Worm (Caenorhabditis elegans): Measurements from ENCODE around the gene dmsr-4.

Gene dmsr-4

DNA sequence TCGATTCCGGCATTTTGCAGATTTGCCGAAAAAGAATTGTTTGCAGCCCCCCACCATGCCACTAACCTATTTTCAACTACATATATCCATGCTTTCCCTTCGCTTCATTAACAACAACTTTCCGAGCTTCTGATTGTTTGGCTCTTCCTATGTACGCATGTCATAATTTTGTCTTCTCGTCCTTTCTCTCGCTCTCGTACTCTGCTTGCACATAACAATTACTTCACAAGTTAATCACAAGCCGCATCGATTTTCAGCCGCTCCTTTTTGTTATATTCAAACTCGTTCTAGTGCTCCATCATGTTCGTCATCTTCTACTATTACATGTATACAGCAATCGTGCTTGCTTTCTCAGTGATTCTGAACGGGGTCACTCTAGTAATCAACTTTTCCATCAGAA, 21.5 kb upstream of the dmsr-4 start, which contains the start of gene C03H5.9:
C03H5.9 (plus strand) TSS at position 301 of the 400 bp plus-strand sequence.
- TF ChIP-seq flt-1 (GFP tag; IDR thresholded peaks at IDR 0.05) (no peak), klf-2 (GFP tag; conservative IDR thresholded peaks at IDR 0.05) (no peak), T22C8.4 (GFP tag; IDR thresholded peaks at IDR 0.05) (no peak), med-1 (GFP tag; optimal IDR thresholded peaks at IDR 0.05; ENCODE audit: insufficient read depth) (no peak), cog-1 (tag; optimal IDR thresholded peaks at IDR 0.05) (no peak), ztf-23 (GFP tag; IDR thresholded peaks at IDR 0.05) (no peak), ref-1 (GFP tag; conservative IDR thresholded peaks at IDR 0.05) (no peak), tab-1 (GFP tag; IDR thresholded peaks at IDR 0.05) (no peak), ztf-29 (GFP tag; IDR thresholded peaks at IDR 0.05) (no peak)

ce11 chrII:374950-375349, 18.1 kb upstream of the dmsr-4 start, which contains the start of gene C03H5.4:
TSS of gene C03H5.4 (plus strand) at chrII:375250.
- no peak for TF ChIP-seq med-1 (GFP tag; optimal IDR thresholded peaks at IDR 0.05; ENCODE audit: insufficient read depth)
- TF ChIP-seq klf-2 (GFP tag; conservative IDR thresholded peaks at IDR 0.05): no peak
- no peak for TF ChIP-seq flt-1 (GFP tag; IDR thresholded peaks at IDR 0.05)
- no peak for TF ChIP-seq cog-1 (tag; optimal IDR thresholded peaks at IDR 0.05)

DNA sequence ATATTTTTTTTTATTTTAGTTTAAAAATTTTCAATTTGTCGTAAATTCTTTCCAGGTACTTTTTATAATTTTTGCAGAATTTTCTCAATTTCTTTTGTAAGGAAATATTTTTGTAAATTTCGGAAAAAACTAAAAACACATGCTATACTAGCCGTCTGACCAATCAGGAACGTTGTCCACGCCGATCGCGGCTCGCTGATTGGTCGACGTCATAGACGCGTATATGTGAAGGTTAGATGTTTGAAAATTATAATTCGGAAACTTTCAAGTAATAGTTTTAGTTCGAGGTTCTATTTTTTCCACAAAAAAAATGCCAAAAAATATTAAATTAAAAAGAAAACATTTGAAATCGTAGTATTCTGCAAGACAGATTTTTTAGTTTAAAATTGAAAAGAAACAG, 15.4 kb upstream of the dmsr-4 start:
- no peak for TF ChIP-seq cog-1 (tag; optimal IDR thresholded peaks at IDR 0.05)
- TF ChIP-seq flt-1 (GFP tag; IDR thresholded peaks at IDR 0.05): no peak
- no peak for TF ChIP-seq T22C8.4 (GFP tag; IDR thresholded peaks at IDR 0.05)
- no peak for TF ChIP-seq klf-2 (GFP tag; conservative IDR thresholded peaks at IDR 0.05)
- no peak for TF ChIP-seq ztf-23 (GFP tag; IDR thresholded peaks at IDR 0.05)
- no peak for TF ChIP-seq ztf-29 (GFP tag; IDR thresholded peaks at IDR 0.05)
- no peak for TF ChIP-seq ref-1 (GFP tag; conservative IDR thresholded peaks at IDR 0.05)
- no peak for TF ChIP-seq med-1 (GFP tag; optimal IDR thresholded peaks at IDR 0.05; ENCODE audit: insufficient read depth)
- no peak for TF ChIP-seq tab-1 (GFP tag; IDR thresholded peaks at IDR 0.05)

DNA sequence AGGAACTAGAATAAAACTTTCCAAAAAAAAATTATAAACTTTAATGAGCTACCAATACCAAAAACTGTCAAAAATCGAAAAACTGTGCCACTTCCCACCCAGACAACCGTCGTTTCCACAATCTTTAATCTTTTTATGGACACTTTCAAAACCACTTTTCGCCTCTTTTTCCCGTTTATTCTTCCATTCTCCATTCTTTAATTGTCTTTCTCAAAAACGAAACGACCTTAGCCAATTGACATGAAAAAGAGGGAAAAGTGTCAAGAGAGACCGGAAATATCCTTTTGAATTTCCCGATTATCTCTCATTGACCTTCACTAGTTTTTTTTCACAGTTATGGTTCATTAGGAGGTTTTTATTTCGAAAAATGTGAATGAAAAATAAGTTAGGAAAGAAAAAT, 14.7 kb upstream of the dmsr-4 start:
- TF ChIP-seq ztf-23 (GFP tag; IDR thresholded peaks at IDR 0.05) (no peak), cog-1 (tag; optimal IDR thresholded peaks at IDR 0.05) (no peak), ref-1 (GFP tag; conservative IDR thresholded peaks at IDR 0.05) (no peak), med-1 (GFP tag; optimal IDR thresholded peaks at IDR 0.05; ENCODE audit: insufficient read depth) (no peak), flt-1 (GFP tag; IDR thresholded peaks at IDR 0.05) (no peak), ztf-29 (GFP tag; IDR thresholded peaks at IDR 0.05) (no peak), klf-2 (GFP tag; conservative IDR thresholded peaks at IDR 0.05) (no peak), tab-1 (GFP tag; IDR thresholded peaks at IDR 0.05) (no peak), T22C8.4 (GFP tag; IDR thresholded peaks at IDR 0.05) (no peak)

ce11 chrII:370394-370793, 13.5 kb upstream of the dmsr-4 start:
- TF ChIP-seq med-1 (GFP tag; optimal IDR thresholded peaks at IDR 0.05; ENCODE audit: insufficient read depth) (no peak), flt-1 (GFP tag; IDR thresholded peaks at IDR 0.05) (no peak), klf-2 (GFP tag; conservative IDR thresholded peaks at IDR 0.05) (no peak), ztf-23 (GFP tag; IDR thresholded peaks at IDR 0.05) (no peak), cog-1 (tag; optimal IDR thresholded peaks at IDR 0.05) (no peak), ref-1 (GFP tag; conservative IDR thresholded peaks at IDR 0.05) (no peak), T22C8.4 (GFP tag; IDR thresholded peaks at IDR 0.05) (no peak)

ce11 chrII:367455-367854, 10.6 kb upstream of the dmsr-4 start, which contains the start of gene ptr-3:
TSS of gene ptr-3 (minus strand) at chrII:367555.
- no peak for TF ChIP-seq cog-1 (tag; optimal IDR thresholded peaks at IDR 0.05)
- no peak for TF ChIP-seq ref-1 (GFP tag; conservative IDR thresholded peaks at IDR 0.05)
- TF ChIP-seq ztf-23 (GFP tag; IDR thresholded peaks at IDR 0.05): no peak
- TF ChIP-seq ztf-29 (GFP tag; IDR thresholded peaks at IDR 0.05): no peak
- TF ChIP-seq med-1 (GFP tag; optimal IDR thresholded peaks at IDR 0.05; ENCODE audit: insufficient read depth): no peak
- no peak for TF ChIP-seq flt-1 (GFP tag; IDR thresholded peaks at IDR 0.05)
- no peak for TF ChIP-seq T22C8.4 (GFP tag; IDR thresholded peaks at IDR 0.05)
- TF ChIP-seq tab-1 (GFP tag; IDR thresholded peaks at IDR 0.05): no peak
- TF ChIP-seq klf-2 (GFP tag; conservative IDR thresholded peaks at IDR 0.05): no peak

DNA sequence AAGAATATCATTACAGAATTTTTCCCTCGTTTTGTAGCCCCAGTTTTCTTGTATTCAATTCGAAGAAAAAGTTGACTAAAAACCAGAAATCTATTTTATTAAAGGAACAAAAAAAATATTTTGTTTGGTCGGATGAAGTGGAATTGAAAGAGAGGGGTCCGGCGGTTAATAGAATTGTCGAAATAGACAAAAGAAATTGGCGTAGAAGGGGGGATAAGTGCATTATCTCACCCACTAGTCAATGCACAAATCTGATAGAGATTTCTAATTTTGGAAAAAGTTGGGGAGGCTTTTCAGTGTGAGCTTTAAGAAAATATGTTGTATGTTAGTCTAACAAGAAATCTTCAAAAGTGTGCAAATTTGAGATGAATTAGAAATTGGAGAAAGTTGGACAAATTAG, 2.4 kb downstream of the dmsr-4 start:
- TF ChIP-seq tab-1 (GFP tag; IDR thresholded peaks at IDR 0.05) (no peak), klf-2 (GFP tag; conservative IDR thresholded peaks at IDR 0.05) (no peak), T22C8.4 (GFP tag; IDR thresholded peaks at IDR 0.05) (no peak), ztf-29 (GFP tag; IDR thresholded peaks at IDR 0.05) (no peak), cog-1 (tag; optimal IDR thresholded peaks at IDR 0.05) (no peak), flt-1 (GFP tag; IDR thresholded peaks at IDR 0.05) (no peak), med-1 (GFP tag; optimal IDR thresholded peaks at IDR 0.05; ENCODE audit: insufficient read depth) (no peak), ref-1 (GFP tag; conservative IDR thresholded peaks at IDR 0.05) (no peak), ztf-23 (GFP tag; IDR thresholded peaks at IDR 0.05) (no peak)

DNA sequence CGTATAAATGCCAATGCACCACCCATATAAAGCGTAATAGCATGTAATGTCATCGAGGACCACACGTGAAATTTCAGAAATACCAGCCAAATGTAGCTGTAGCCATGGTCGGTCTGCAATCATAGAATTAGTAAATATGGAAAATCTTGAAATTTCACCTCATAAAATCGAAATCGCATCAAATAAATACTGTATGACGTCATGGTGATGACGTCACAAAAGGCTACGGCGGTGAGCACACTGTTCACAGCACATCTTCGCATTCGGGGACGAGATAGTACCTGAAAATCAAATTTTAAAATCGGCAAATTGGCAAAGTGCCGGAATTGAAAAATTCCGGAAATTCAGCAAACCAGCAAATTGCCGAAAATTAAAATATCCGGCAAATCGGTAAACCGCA, 7.1 kb downstream of the dmsr-4 start:
- no peak for TF ChIP-seq med-1 (GFP tag; optimal IDR thresholded peaks at IDR 0.05; ENCODE audit: insufficient read depth)
- TF ChIP-seq ztf-23 (GFP tag; IDR thresholded peaks at IDR 0.05): no peak
- no peak for TF ChIP-seq T22C8.4 (GFP tag; IDR thresholded peaks at IDR 0.05)
- TF ChIP-seq flt-1 (GFP tag; IDR thresholded peaks at IDR 0.05): no peak
- no peak for TF ChIP-seq ztf-29 (GFP tag; IDR thresholded peaks at IDR 0.05)
- no peak for TF ChIP-seq ref-1 (GFP tag; conservative IDR thresholded peaks at IDR 0.05)
- no peak for TF ChIP-seq tab-1 (GFP tag; IDR thresholded peaks at IDR 0.05)
- no peak for TF ChIP-seq klf-2 (GFP tag; conservative IDR thresholded peaks at IDR 0.05)
- TF ChIP-seq cog-1 (tag; optimal IDR thresholded peaks at IDR 0.05): no peak

DNA sequence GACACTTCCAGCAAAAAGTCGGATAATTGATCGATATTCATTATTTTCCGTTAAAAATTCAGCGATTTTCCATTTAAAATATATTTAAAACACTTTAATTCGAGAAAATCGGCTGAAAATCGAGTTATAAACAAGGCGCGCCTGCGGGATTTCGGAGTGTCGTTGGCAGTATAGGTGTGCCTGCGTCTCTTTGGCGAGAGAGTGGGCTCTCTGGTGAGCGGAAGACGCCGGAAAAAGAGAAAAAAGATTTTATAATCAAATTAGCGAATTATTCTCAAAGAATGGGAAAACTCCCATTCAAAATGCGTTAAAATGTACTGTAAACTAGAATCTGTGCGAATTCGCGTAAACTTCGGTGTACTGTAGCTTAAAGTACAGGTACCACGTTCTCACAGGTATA, 9.1 kb downstream of the dmsr-4 start, which contains the start of gene D1069.3:
D1069.3 (minus strand) TSS at position 158 of the 400 bp plus-strand sequence.
- TF ChIP-seq cog-1 (tag; optimal IDR thresholded peaks at IDR 0.05): no peak
- no peak for TF ChIP-seq ztf-23 (GFP tag; IDR thresholded peaks at IDR 0.05)
- TF ChIP-seq flt-1 (GFP tag; IDR thresholded peaks at IDR 0.05): no peak
- no peak for TF ChIP-seq klf-2 (GFP tag; conservative IDR thresholded peaks at IDR 0.05)
- TF ChIP-seq T22C8.4 (GFP tag; IDR thresholded peaks at IDR 0.05): 0 out of 2 replicates have a peak, but pooled peaks have one; percentile 0

DNA sequence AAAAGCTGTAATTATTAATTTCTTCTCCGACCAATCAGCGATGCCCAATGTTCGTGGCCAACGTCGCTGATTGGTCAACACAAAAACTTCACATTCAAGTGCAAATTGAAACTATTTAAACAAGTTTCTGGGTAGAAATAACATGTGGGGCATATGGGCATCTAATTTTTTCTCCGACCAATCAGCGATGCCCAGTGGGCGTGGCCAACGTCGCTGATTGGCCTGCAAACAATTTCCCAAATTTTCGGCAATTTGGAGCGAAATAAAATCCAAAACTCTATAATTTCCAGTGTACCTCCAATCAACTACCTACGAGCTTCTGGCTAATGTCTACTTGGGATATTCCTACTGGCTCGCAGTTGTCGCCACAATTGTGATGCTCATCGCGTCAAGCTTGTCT, 15.6 kb downstream of the dmsr-4 start:
- TF ChIP-seq flt-1 (GFP tag; IDR thresholded peaks at IDR 0.05) (no peak), tab-1 (GFP tag; IDR thresholded peaks at IDR 0.05) (no peak), med-1 (GFP tag; optimal IDR thresholded peaks at IDR 0.05; ENCODE audit: insufficient read depth) (no peak), cog-1 (tag; optimal IDR thresholded peaks at IDR 0.05) (no peak), ztf-29 (GFP tag; IDR thresholded peaks at IDR 0.05) (no peak), T22C8.4 (GFP tag; IDR thresholded peaks at IDR 0.05) (no peak), ref-1 (GFP tag; conservative IDR thresholded peaks at IDR 0.05) (no peak), ztf-23 (GFP tag; IDR thresholded peaks at IDR 0.05) (no peak), klf-2 (GFP tag; conservative IDR thresholded peaks at IDR 0.05) (no peak)
